Worm (Caenorhabditis elegans): ENCODE data around the gene crt-1.

DNA sequence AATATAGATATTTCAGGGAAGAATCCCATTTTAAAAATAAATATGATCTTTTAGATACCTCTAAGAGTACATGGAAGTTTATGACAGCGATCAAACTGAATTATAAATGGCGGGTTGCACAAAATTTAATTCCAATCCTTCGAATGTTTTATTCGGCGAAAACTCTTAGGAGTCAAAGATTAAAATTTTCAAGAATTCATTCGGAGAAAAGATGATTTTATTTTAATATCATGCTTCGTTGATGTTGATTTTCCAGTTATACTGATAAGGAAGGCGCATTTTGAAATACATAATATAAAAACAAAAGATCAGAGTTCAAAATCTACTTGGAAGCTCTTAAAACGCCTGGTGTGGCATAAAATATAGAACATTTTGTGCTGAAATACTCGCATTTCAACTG lies 33.2 kb downstream of the crt-1 start, which contains the start of gene srh-10:
- no peak for TF ChIP-seq ama-1 (optimal IDR thresholded peaks at IDR 0.05)
- no peak for TF ChIP-seq ceh-36 (tag; optimal IDR thresholded peaks at IDR 0.05)
- no peak for TF ChIP-seq F13C5.2 (tag; optimal IDR thresholded peaks at IDR 0.05)

All from whole organism, early embryonic.